Fruit fly (Drosophila melanogaster): ENCODE data around the gene p38a.

p38a gene

DNA sequence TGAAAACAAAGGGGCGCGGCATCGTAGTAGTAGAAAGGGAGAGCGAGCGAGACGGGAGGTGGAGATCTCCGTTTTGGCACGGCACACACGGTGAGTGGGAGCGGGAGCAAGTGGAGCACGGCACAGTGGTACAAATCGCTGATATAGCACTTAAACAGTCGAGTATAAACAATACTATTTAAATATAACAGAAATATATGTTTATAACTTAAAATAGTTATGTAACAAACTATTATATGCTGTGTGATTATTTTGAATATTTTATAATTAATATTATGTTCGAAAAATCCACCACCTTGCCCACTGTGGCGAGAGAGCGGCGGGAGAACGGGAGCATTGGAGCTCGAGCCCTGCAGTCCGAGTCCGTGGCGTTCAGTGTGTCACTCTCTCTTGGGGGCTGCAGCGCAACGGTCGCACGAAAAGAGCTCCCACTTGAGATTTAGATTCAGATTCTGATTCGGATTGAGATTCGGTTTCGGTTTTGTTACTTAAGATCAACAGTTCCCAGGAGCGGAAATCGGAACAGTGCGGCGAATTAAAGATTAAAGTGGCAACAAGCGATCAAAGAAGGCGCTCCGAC is 11.0 kb downstream of the p38a start, which contains the start of gene Kal1 (continued):
- TF ChIP-seq pdm3 (GFP tag; optimal IDR thresholded peaks at IDR 0.05) (peak; percentile 91), CG11294 (GFP tag; IDR thresholded peaks at IDR 0.05) (peak; percentile 94), CG10669 (GFP tag; optimal IDR thresholded peaks at IDR 0.05) (peak; percentile 97), topi (GFP tag; optimal IDR thresholded peaks at IDR 0.05) (peak; percentile 93), Hr39 (GFP tag; optimal IDR thresholded peaks at IDR 0.05) (peak; percentile 81), Sox102F (GFP tag; optimal IDR thresholded peaks at IDR 0.05) (peak; percentile 96), Eip75B (GFP tag; optimal IDR thresholded peaks at IDR 0.05) (peak; percentile 95), spab (GFP tag; optimal IDR thresholded peaks at IDR 0.05) (peak; percentile 98), net (GFP tag; optimal IDR thresholded peaks at IDR 0.05) (peak; percentile 97), vri (GFP tag; optimal IDR thresholded peaks at IDR 0.05) (peak; percentile 96), CG6163 (GFP tag; IDR thresholded peaks at IDR 0.05) (peak; percentile 98), CG3032 (tag; optimal IDR thresholded peaks at IDR 0.05) (peak; percentile 98), CG6808 (GFP tag; optimal IDR thresholded peaks at IDR 0.05) (peak; percentile 98), CG1621 (tag; optimal IDR thresholded peaks at IDR 0.05) (peak; percentile 97), fd59A (GFP tag; optimal IDR thresholded peaks at IDR 0.05) (peak; percentile 98), CG32006 (GFP tag; optimal IDR thresholded peaks at IDR 0.05) (peak; percentile 97), acj6 (GFP tag; optimal IDR thresholded peaks at IDR 0.05) (peak; percentile 98), fd85E (GFP tag; optimal IDR thresholded peaks at IDR 0.05) (peak; percentile 92)

DNA sequence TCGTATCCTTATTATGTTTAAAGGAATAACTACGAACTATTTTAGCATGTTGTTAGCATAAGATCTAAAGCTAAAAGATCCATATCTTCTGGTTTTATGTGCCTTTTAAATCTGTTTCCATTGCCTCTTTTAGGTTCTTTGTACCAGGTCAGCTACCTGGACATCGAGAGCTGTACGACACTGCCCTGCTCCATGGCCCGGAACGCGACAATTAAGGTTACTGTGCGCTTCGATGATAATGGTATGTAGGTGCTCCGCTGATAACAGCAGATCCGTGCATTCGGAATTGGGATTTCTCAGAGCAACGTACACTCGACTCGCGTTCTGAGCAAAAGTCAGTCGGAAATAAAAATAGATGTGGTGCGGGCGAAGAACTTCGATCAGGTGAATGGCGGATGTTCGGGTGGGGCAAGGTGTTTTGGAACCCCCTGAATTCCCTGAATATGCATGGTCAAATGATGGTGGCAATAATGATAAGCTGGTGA is 12.4 kb downstream of the p38a start:
- TF ChIP-seq cyc (GFP tag; optimal IDR thresholded peaks at IDR 0.05): no peak
- TF ChIP-seq CG6276 (GFP tag; optimal IDR thresholded peaks at IDR 0.05): no peak
- peak; percentile 98 for TF ChIP-seq svp (GFP tag)

DNA sequence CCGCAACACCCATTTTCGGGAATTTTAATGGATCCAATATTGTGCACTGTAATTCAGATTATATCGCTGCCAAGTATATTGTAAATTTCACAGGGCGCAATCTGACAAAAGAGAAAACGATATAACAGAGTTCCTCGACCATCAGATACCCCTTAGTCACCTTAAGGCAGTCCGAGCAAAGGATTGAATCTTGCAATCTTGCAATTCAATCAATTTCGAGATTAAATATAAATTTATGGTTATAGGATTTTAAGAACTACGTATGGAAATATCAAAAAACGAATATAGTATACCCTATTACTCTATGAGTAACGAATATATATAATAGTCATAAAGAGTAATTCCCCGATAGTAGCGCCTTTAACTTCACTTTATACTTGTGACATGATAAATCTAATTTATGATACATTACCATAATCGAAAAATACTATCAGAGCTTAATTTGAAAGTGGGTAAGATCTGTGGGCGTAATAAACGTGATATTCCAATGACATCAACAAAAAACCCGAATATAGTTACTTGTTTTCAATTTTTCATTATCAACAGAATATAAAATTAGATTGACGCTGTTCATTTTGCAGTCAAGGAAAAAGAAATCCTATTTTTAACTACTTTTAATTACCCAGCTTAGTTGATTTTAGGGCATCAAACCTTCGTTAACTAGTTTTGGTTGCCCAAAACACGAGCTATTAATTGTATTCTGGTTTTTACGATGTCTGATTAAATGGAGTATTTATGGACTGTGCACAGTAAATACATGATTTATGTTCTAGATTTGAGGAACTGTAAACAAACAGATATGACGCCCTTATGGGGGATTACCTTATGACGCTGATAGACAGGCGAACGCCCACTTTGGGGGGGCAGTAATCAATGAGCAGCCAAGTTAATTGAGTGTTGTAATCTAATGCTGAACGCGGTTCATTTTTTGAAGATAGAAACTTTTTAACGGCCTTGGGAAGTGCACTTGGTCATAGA is 13.4 kb downstream of the p38a start:
- TF ChIP-seq fkh (GFP tag; optimal IDR thresholded peaks at IDR 0.05) (peak; percentile 55), Sox14 (GFP tag; optimal IDR thresholded peaks at IDR 0.05) (no peak), CG3032 (tag; optimal IDR thresholded peaks at IDR 0.05) (no peak), salr (GFP tag; optimal IDR thresholded peaks at IDR 0.05) (no peak), svp (GFP tag) (peak; percentile 63), vri (GFP tag; optimal IDR thresholded peaks at IDR 0.05) (peak; percentile 28)

DNA sequence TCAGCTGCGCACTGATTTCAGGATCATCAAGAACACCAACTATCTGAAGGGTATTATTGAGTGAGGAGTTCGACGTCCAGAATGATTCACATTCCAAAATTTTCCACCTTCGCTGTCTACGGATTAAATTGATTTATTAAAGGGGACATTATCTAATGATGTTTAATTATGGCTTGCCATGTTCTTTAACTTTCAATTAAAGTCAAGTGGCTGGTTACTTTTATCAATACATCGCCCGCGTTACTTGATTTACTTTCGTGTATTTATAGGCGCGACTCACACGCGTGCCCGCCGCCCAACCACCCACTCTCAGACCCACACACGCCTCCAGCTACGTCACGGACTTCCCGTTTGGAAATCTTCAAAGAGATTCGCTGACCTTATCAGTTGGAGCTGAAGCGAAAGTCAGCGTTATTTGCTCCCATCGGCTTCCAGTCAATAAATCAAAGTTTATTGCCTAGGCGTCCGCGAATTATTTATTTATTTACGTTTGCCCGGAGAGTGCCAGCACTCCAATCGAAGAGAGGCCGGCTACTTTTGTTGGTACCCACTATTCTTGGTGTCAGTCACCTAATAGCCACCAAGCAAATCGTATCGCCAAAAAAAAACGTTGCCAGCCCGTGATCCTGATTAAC is 14.7 kb downstream of the p38a start, which contains the start of gene Npc2f:
Gene Npc2f, plus strand, starts transcription at position 585 of the 635 bp plus-strand sequence.
- TF ChIP-seq vri (GFP tag; optimal IDR thresholded peaks at IDR 0.05) (peak; percentile 22), lz (GFP tag; optimal IDR thresholded peaks at IDR 0.05) (no peak), CG3919 (GFP tag; optimal IDR thresholded peaks at IDR 0.05) (no peak), eg (GFP tag; IDR thresholded peaks at IDR 0.05) (no peak), CG6808 (GFP tag; optimal IDR thresholded peaks at IDR 0.05) (no peak), CG6276 (GFP tag; optimal IDR thresholded peaks at IDR 0.05) (no peak), svp (GFP tag) (peak; percentile 96), ss (GFP tag; optimal IDR thresholded peaks at IDR 0.05) (no peak)

DNA sequence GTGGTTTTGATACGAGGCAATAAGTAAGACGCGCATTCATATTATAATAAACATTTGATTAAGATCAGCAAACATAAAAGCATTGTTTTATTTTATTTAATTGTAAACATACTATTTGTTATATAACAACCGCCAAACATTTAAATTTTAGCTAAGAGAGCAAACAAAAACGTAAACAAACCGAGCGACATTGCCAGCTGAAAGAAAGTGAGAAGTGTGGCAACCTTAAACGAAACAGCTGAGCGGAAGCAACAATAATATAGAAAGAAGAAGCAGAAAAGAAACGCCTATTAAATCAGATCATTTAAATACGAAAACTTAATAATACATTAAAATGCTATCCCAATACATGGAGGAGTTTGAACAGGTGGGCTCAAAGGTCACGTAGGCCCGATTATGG is 17.5 kb downstream of the p38a start, which contains the start of gene Sec10:
Gene Sec10, plus strand, starts transcription at position 252 of the 400 bp plus-strand sequence.
- TF ChIP-seq dac (GFP tag; optimal IDR thresholded peaks at IDR 0.05) (no peak), fkh (GFP tag; optimal IDR thresholded peaks at IDR 0.05) (peak; percentile 95), CG6854 (GFP tag; optimal IDR thresholded peaks at IDR 0.05) (peak; percentile 34), esn (GFP tag; optimal IDR thresholded peaks at IDR 0.05) (peak; percentile 11)
